Worm (Caenorhabditis elegans) whole organism, L1 larva: ENCODE measurements around the gene his-24.

Source experiments
- alr-1 ChIP-seq: fragments of 200-800 bp; sonication (Bioruptor generic); optimal IDR thresholded peaks from 2 replicates; lab custom pipeline; 2018; ENCODE audit warnings: borderline replicate concordance, mild to moderate bottlenecking, missing genetic modification characterization, missing compliant biosample characterization
- ama-1 ChIP-seq: fragments of 150-350 bp; optimal IDR thresholded peaks from 2 replicates; lab custom pipeline; 2014
- blmp-1 ChIP-seq: fragments of 150-350 bp; optimal IDR thresholded peaks from 2 replicates; lab custom pipeline; 2014; ENCODE audit warnings: missing biosample characterization, missing genetic modification characterization
- efl-1 ChIP-seq, 4 experiments: fragments of 150-350 bp; optimal IDR thresholded peaks in 3 of 4; peaks in 1 of 4; 1 replicate in 1 of 4; 2 replicates in 3 of 4; lab custom pipeline; 2014; ENCODE audit warnings: missing biosample characterization in 2 of 4, missing genetic modification characterization in 2 of 4, missing genetic modification reagents in 2 of 4
- egl-13 ChIP-seq: sonication (generic microtip); optimal IDR thresholded peaks from 2 replicates; lab custom pipeline; 2016; ENCODE audit warnings: missing genotype, missing genetic modification reagents, missing genetic modification characterization, missing compliant biosample characterization
- egl-27 ChIP-seq, 2 experiments: fragments of 150-350 bp in 1 of 2; sonication (generic microtip); optimal IDR thresholded peaks; 3 replicates each; lab custom pipeline; 2017 to 2018; ENCODE audit warnings: missing biosample characterization in 2 of 2, missing genetic modification characterization in 2 of 2, missing genetic modification reagents in 2 of 2
- elt-2 ChIP-seq: sonication (generic microtip); optimal IDR thresholded peaks from 2 replicates; lab custom pipeline; 2016; ENCODE audit warnings: missing genetic modification characterization, mild to moderate bottlenecking, inconsistent platforms, missing compliant biosample characterization, missing genetic modification reagents
- fkh-10 ChIP-seq: sonication (generic microtip); optimal IDR thresholded peaks from 2 replicates; lab custom pipeline; 2017; ENCODE audit warnings: missing biosample characterization, missing genetic modification reagents, missing genetic modification characterization
- fkh-4 ChIP-seq: sonication (generic microtip); optimal IDR thresholded peaks from 2 replicates; lab custom pipeline; 2016; ENCODE audit warnings: missing compliant biosample characterization, missing genetic modification characterization, borderline replicate concordance
- fkh-8 ChIP-seq: sonication (generic microtip); optimal IDR thresholded peaks from 2 replicates; lab custom pipeline; 2016; ENCODE audit warnings: mild to moderate bottlenecking, missing genetic modification characterization, missing compliant biosample characterization
- fos-1 ChIP-seq: fragments of 150-350 bp; optimal IDR thresholded peaks from 2 replicates; lab custom pipeline; 2014; ENCODE audit warnings: missing biosample characterization, missing genetic modification characterization
- grh-1 ChIP-seq: fragments of 200-800 bp; sonication (Bioruptor generic); IDR thresholded peaks from 2 replicates; pipeline ENCODE4 v1.3.6; 2022; ENCODE audit warnings: missing genetic modification reagents, missing genetic modification characterization, missing compliant biosample characterization
- hpl-2 ChIP-seq: fragments of 150-350 bp; optimal IDR thresholded peaks from 2 replicates; lab custom pipeline; 2014; ENCODE audit warnings: missing biosample characterization, missing genetic modification reagents, missing genetic modification characterization
- jun-1 ChIP-seq: fragments of 150-350 bp; optimal IDR thresholded peaks from 2 replicates; lab custom pipeline; 2014; ENCODE audit warnings: missing biosample characterization, missing genetic modification reagents, missing genetic modification characterization
- lin-14 ChIP-seq: fragments of 200-800 bp; sonication (Bioruptor generic); optimal IDR thresholded peaks from 2 replicates; lab custom pipeline; 2018; ENCODE audit warnings: mild to moderate bottlenecking, missing genetic modification characterization, moderate library complexity, missing compliant biosample characterization
- lin-15B ChIP-seq: fragments of 150-350 bp; sonication (generic microtip); optimal IDR thresholded peaks from 3 replicates; lab custom pipeline; 2014; ENCODE audit warnings: missing biosample characterization, missing genetic modification characterization
- mab-9 ChIP-seq: fragments of 200-800 bp; sonication (Bioruptor generic); IDR thresholded peaks from 2 replicates; pipeline ENCODE4 v1.3.6; 2022; ENCODE audit warnings: missing genetic modification reagents, missing genetic modification characterization, missing compliant biosample characterization
- mdl-1 ChIP-seq, 2 experiments: fragments of 150-350 bp; optimal IDR thresholded peaks; 2 replicates each; lab custom pipeline; 2014 to 2017; ENCODE audit warnings: missing biosample characterization in 2 of 2, missing genetic modification characterization in 2 of 2, inconsistent platforms in 1 of 2
- mep-1 ChIP-seq: fragments of 150-350 bp; optimal IDR thresholded peaks from 2 replicates; lab custom pipeline; 2014; ENCODE audit warnings: missing biosample characterization, missing genetic modification characterization
- nhr-11 ChIP-seq: fragments of 150-350 bp; optimal IDR thresholded peaks from 2 replicates; lab custom pipeline; 2014; ENCODE audit warnings: missing biosample characterization, missing genetic modification characterization
- nhr-12 ChIP-seq: sonication (generic microtip); optimal IDR thresholded peaks from 2 replicates; lab custom pipeline; 2017; ENCODE audit warnings: missing biosample characterization, missing genetic modification characterization
- nhr-47 ChIP-seq: sonication (generic microtip); optimal IDR thresholded peaks from 2 replicates; lab custom pipeline; 2016; ENCODE audit warnings: mild to moderate bottlenecking, missing genetic modification characterization, moderate library complexity, missing compliant biosample characterization
- nhr-71 ChIP-seq: sonication (generic microtip); optimal IDR thresholded peaks from 2 replicates; lab custom pipeline; 2016; ENCODE audit warnings: mild to moderate bottlenecking, missing genetic modification characterization, moderate library complexity, missing compliant biosample characterization
- nhr-76 ChIP-seq: sonication (generic microtip); optimal IDR thresholded peaks from 2 replicates; lab custom pipeline; 2017; ENCODE audit warnings: missing biosample characterization, missing genetic modification characterization
- nhr-85 ChIP-seq: sonication (generic microtip); peaks from one replicate; lab custom pipeline; 2016; ENCODE audit warnings: missing genetic modification characterization, inconsistent platforms, missing compliant biosample characterization
- pax-3 ChIP-seq: fragments of 200-800 bp; sonication (Bioruptor generic); optimal IDR thresholded peaks from 2 replicates; lab custom pipeline; 2018; ENCODE audit warnings: mild to moderate bottlenecking, missing genetic modification characterization, moderate library complexity, missing compliant biosample characterization
- rnt-1 ChIP-seq: sonication (generic microtip); optimal IDR thresholded peaks from 2 replicates; lab custom pipeline; 2016; ENCODE audit warnings: mild to moderate bottlenecking, missing genetic modification characterization, moderate library complexity, missing compliant biosample characterization
- skn-1 ChIP-seq: fragments of 150-350 bp; optimal IDR thresholded peaks from 2 replicates; lab custom pipeline; 2014; ENCODE audit warnings: missing biosample characterization, missing genetic modification characterization
- snu-23 ChIP-seq: sonication (generic microtip); optimal IDR thresholded peaks from 2 replicates; lab custom pipeline; 2016; ENCODE audit warnings: missing genetic modification characterization, missing compliant biosample characterization
- swsn-7 ChIP-seq: sonication (generic microtip); optimal IDR thresholded peaks from 2 replicates; lab custom pipeline; 2016; ENCODE audit warnings: missing genetic modification characterization, missing compliant biosample characterization
- tbx-2 ChIP-seq: sonication (generic microtip); optimal IDR thresholded peaks from 2 replicates; lab custom pipeline; 2016; ENCODE audit warnings: missing genetic modification characterization, missing compliant biosample characterization
- tlp-1 ChIP-seq: fragments of 150-350 bp; optimal IDR thresholded peaks from 2 replicates; lab custom pipeline; 2014; ENCODE audit warnings: missing biosample characterization, missing genetic modification characterization
- unc-130 ChIP-seq: fragments of 150-350 bp; optimal IDR thresholded peaks from 2 replicates; lab custom pipeline; 2017; ENCODE audit warnings: missing biosample characterization, missing genetic modification characterization, inconsistent platforms

Gene his-24

DNA sequence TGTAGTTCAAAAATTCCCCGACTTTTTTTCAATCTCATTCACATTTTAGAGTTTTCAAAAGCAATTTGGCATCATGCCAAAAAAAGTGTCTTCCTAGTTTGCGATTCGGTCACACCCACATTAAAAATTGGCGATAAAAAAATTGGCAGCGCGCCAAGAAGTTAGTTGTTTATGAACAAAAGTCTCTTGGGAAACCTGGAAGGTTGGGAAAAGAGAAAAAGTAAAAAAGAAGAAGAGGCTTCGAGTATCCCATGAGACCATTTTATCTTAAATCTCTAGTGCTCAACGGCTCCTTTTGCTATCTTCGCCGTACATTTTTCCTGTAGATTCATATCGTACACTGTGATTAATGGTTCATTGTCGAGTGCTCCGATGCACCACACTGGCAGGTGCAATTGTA lies 2.1 kb upstream of the his-24 start:
- TF ChIP-seq nhr-71 (tag; lab: Kevin White, UChicago) (no peak), snu-23 (GFP tag; lab: Kevin White, UChicago) (no peak), nhr-76 (no peak), skn-1 (tag; lab: Kevin White, UChicago) (no peak), jun-1 (tag; lab: Kevin White, UChicago) (no peak), ama-1 (lab: Kevin White, UChicago) (no peak)

DNA sequence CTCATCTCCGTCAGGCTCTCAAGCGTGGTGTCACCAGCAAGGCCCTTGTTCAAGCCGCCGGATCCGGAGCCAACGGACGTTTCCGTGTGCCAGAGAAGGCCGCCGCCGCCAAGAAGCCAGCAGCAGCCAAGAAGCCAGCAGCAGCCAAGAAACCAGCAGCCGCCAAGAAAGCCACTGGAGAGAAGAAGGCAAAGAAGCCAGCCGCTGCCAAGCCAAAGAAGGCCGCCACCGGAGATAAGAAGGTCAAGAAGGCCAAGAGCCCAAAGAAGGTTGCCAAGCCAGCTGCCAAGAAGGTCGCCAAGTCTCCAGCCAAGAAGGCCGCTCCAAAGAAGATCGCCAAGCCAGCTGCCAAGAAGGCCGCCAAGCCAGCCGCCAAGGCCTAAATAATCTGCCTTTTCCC lies 592 bp downstream of the his-24 start:
- TF ChIP-seq alr-1 (tag; lab: Kevin White, UChicago) (no peak), hpl-2 (GFP tag; lab: Kevin White, UChicago) (no peak), pax-3 (tag; lab: Kevin White, UChicago) (no peak), fkh-10 (GFP tag; lab: Kevin White, UChicago) (no peak), mab-9 (no peak), egl-13 (no peak), snu-23 (GFP tag; lab: Kevin White, UChicago) (no peak), tlp-1 (tag; lab: Kevin White, UChicago) (no peak), lin-15B (tag; lab: Kevin White, UChicago) (no peak)
- TF ChIP-seq, all 84 proteins: peak for 0

DNA sequence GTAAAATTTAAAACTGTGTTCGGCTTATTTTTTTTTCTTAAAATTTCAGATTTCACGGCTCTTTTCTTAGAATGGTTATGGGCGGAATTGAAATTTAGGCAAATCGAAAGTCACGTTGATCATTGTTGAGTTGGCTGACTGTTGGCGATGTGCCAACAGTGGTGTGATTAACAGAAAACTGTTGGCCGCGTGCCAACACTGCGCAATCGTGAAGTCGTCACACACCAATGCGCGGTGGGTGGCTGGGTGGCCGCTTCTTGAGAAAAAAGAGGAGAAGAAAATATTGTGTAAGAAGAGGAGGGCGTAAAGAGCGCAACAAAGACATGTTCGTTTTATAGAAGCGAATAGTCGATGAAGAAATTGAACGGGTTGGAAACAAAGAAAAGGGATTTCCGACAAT lies 1.2 kb downstream of the his-24 start:
- TF ChIP-seq snu-23 (GFP tag; lab: Kevin White, UChicago) = peak; percentile 17
- TF ChIP-seq mdl-1 (tag; optimal IDR thresholded peaks at IDR 0.05; lab: Kevin White, UChicago) = no peak
- TF ChIP-seq nhr-85 (tag; lab: Kevin White, UChicago) = peak; percentile 80
- no peak for TF ChIP-seq efl-1 (optimal IDR thresholded peaks at IDR 0.05; lab: Kevin White, UChicago)
- peak in 1 of 2 experiments; percentile 20 for TF ChIP-seq efl-1 (GFP tag; optimal IDR thresholded peaks at IDR 0.05 in 1 of 2; lab: Kevin White, UChicago)
- peak; percentile 25 for TF ChIP-seq nhr-71 (tag; lab: Kevin White, UChicago)
- TF ChIP-seq rnt-1 = peak; percentile 1
- peak; percentile 28; the same call in 1 of the 2 replicates for TF ChIP-seq grh-1 (GFP tag; lab: Robert Waterston, UW)
- TF ChIP-seq blmp-1 = peak; percentile 44
- peak; percentile 39 for TF ChIP-seq tbx-2 (tag; lab: Kevin White, UChicago)
- TF ChIP-seq unc-130 (tag; lab: Kevin White, UChicago) = no peak
- peak; percentile 54 for TF ChIP-seq lin-14 (GFP tag; lab: Kevin White, UChicago)
- TF ChIP-seq egl-27 (tag; optimal IDR thresholded peaks at IDR 0.05; lab: Kevin White, UChicago) = no peak
- TF ChIP-seq nhr-12 (tag; lab: Kevin White, UChicago) = no peak
- TF ChIP-seq ama-1 (lab: Kevin White, UChicago) = peak; percentile 68
- no peak for TF ChIP-seq mab-9

- TF ChIP-seq fkh-8 (tag; lab: Kevin White, UChicago) = peak; percentile 90
- peak; percentile 1 for TF ChIP-seq fos-1
- TF ChIP-seq mep-1 (tag; lab: Kevin White, UChicago) = no peak
- TF ChIP-seq fkh-4 (tag; lab: Kevin White, UChicago) = no peak
- peak; percentile 71 for TF ChIP-seq nhr-71 (tag; lab: Kevin White, UChicago)
- peak; percentile 66 for TF ChIP-seq nhr-47
- TF ChIP-seq pax-3 (tag; lab: Kevin White, UChicago) = peak; percentile 33
- peak; percentile 16 for TF ChIP-seq swsn-7
- peak; percentile 8 for TF ChIP-seq nhr-11 (tag; lab: Kevin White, UChicago)
Measured at ce11 chrX:14492441-14492840, 2.5 kb downstream of the his-24 start.

DNA sequence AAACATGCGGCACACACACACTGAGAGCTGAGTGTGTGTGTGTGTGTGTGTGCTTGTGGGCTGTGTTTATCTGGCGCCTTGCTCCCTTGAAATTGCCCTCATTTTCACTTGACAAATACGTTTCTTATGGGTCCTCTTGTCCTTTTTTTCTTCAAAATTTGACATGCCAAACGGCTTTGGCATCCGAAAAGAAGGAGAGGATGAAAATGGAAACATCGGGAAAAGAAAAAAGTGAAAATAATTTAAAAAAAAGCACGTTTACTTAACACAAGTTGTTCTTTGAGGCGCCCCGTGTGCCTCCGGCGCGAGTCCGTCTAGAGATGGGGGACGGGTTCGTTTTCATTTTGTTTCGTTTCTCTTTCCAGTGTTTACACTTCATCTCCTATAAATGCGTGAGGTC lies 5.2 kb downstream of the his-24 start:
- no peak for TF ChIP-seq elt-2 (tag; lab: Kevin White, UChicago)
- peak; percentile 16 for TF ChIP-seq rnt-1
- peak; percentile 73 for TF ChIP-seq lin-14 (GFP tag; lab: Kevin White, UChicago)
